Fruit fly (Drosophila melanogaster): ENCODE measurements around the gene CG31464.

The CG31464 gene

dm6 chr3R:8333768-8334470 is 42.9 kb downstream of the CG31464 start, which contains the start of gene Poxm:
Gene Poxm, minus strand, starts transcription at chr3R:8333792.
- TF ChIP-seq CG9948 (tag; optimal IDR thresholded peaks at IDR 0.05): peak; percentile 95
- TF ChIP-seq CG8159 (tag; optimal IDR thresholded peaks at IDR 0.05): peak; percentile 98
- TF ChIP-seq EcR (GFP tag; optimal IDR thresholded peaks at IDR 0.05): no peak
- TF ChIP-seq fd96Ca (GFP tag; IDR thresholded peaks at IDR 0.05): peak; percentile 91
- peak; percentile 76 for TF ChIP-seq gl (tag; optimal IDR thresholded peaks at IDR 0.05)
- TF ChIP-seq CG15710 (tag; optimal IDR thresholded peaks at IDR 0.05): peak; percentile 97
- peak; percentile 90 for TF ChIP-seq CG4496 (GFP tag; IDR thresholded peaks at IDR 0.05)
- peak; percentile 90 for TF ChIP-seq CG34367 (tag; optimal IDR thresholded peaks at IDR 0.05)
- peak; percentile 86 for TF ChIP-seq Ets98B (GFP tag; IDR thresholded peaks at IDR 0.05)
- peak; percentile 96 for TF ChIP-seq CG8301 (tag; optimal IDR thresholded peaks at IDR 0.05)
- peak; percentile 91 for TF ChIP-seq Pif1B (GFP tag; optimal IDR thresholded peaks at IDR 0.05)
- TF ChIP-seq CG17806 (tag; optimal IDR thresholded peaks at IDR 0.05): peak; percentile 94
- peak; percentile 93 for TF ChIP-seq D1 (tag; optimal IDR thresholded peaks at IDR 0.05)
- TF ChIP-seq Pif1A (GFP tag; optimal IDR thresholded peaks at IDR 0.05): peak; percentile 89
- peak; percentile 87 for TF ChIP-seq rn (GFP tag; IDR thresholded peaks at IDR 0.05)
- TF ChIP-seq CG10348 (GFP tag; IDR thresholded peaks at IDR 0.05): peak; percentile 90
- peak; percentile 93 for TF ChIP-seq CG32121 (GFP tag; IDR thresholded peaks at IDR 0.05)
- peak; percentile 74 for TF ChIP-seq CG12605 (GFP tag; IDR thresholded peaks at IDR 0.05)
- peak; percentile 74 for TF ChIP-seq CG13204 (GFP tag; optimal IDR thresholded peaks at IDR 0.05)
- peak; percentile 95 for TF ChIP-seq Snoo (tag; optimal IDR thresholded peaks at IDR 0.05)
- TF ChIP-seq CG14655 (GFP tag; optimal IDR thresholded peaks at IDR 0.05): peak; percentile 99

DNA sequence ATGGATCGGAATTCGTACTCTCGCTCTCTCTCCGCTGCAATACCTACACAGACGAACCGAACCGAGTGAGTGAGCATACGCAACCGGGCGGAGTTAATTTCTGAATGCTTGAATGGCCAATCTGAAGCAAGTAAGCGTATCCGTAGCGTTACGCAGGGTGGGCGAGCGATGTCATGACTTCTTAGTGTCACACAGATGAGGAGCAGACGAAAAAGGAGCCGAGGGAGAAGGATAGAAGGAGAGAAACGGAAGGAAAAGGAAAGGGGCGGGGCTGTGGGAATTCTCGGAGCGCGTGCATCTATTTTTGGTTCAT is 43.4 kb downstream of the CG31464 start:
- TF ChIP-seq CG12605 (GFP tag; IDR thresholded peaks at IDR 0.05) (no peak), CG15710 (tag; optimal IDR thresholded peaks at IDR 0.05) (no peak), CG9948 (tag; optimal IDR thresholded peaks at IDR 0.05) (no peak), Pif1B (GFP tag; optimal IDR thresholded peaks at IDR 0.05) (no peak), Ets98B (GFP tag; IDR thresholded peaks at IDR 0.05) (no peak)

DNA sequence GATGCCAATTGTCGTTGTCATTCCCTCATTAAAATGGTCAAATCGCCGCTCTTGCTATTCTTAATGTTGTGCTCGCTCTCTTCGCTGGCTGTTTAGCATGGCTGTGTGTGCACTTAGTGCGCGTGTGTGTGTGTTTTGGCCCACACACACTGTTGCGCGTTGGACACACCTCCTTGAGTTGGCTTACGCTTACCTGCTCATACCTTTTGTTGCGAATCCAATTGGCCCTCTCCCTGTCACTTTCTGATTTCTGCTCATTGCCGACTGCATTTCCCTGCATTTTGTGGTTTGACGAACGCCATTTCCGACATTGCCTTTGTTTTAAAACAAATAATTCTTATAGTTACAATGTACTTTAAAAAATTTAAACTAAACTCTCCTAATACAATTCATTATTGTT is 43.9 kb downstream of the CG31464 start:
- TF ChIP-seq rn (GFP tag; IDR thresholded peaks at IDR 0.05) (no peak), fd96Ca (GFP tag; IDR thresholded peaks at IDR 0.05) (0 out of 3 replicates have a peak, but pooled peaks have one; percentile 28), CG12605 (GFP tag; IDR thresholded peaks at IDR 0.05) (no peak), CG32121 (GFP tag; IDR thresholded peaks at IDR 0.05) (no peak), CG4496 (GFP tag; IDR thresholded peaks at IDR 0.05) (no peak), CG9948 (tag; optimal IDR thresholded peaks at IDR 0.05) (no peak), EcR (GFP tag; optimal IDR thresholded peaks at IDR 0.05) (no peak), CG17806 (tag; optimal IDR thresholded peaks at IDR 0.05) (no peak)

- TF ChIP-seq CG14655 (GFP tag; optimal IDR thresholded peaks at IDR 0.05) (no peak), EcR (GFP tag; optimal IDR thresholded peaks at IDR 0.05) (no peak), Snoo (tag; optimal IDR thresholded peaks at IDR 0.05) (no peak), D1 (tag; optimal IDR thresholded peaks at IDR 0.05) (no peak), CG10348 (GFP tag; IDR thresholded peaks at IDR 0.05) (no peak), CG4496 (GFP tag; IDR thresholded peaks at IDR 0.05) (no peak), gl (tag; optimal IDR thresholded peaks at IDR 0.05) (no peak), rn (GFP tag; IDR thresholded peaks at IDR 0.05) (no peak)
Measured at dm6 chr3R:8336012-8336567, 45.0 kb downstream of the CG31464 start.

- TF ChIP-seq CG13204 (GFP tag; optimal IDR thresholded peaks at IDR 0.05): no peak
- no peak for TF ChIP-seq CG4496 (GFP tag; IDR thresholded peaks at IDR 0.05)
- TF ChIP-seq gl (tag; optimal IDR thresholded peaks at IDR 0.05): no peak
- TF ChIP-seq Snoo (tag; optimal IDR thresholded peaks at IDR 0.05): no peak
Measured at dm6 chr3R:8340675-8341275, 49.7 kb downstream of the CG31464 start, which contains the start of the genes COX7A and Arl2. Gene COX7A, minus strand, starts transcription at chr3R:8341043. Gene Arl2, plus strand, starts transcription at chr3R:8341100.
